Fruit fly (Drosophila melanogaster): Measurements from ENCODE around the gene CG13607.

dm6 chr3R:24079613-24080012 is 36.5 kb downstream of the CG13607 start:
- TF ChIP-seq Dll (GFP tag; IDR thresholded peaks at IDR 0.05; ENCODE audit: partially characterized antibody) (no peak), Doc2 (GFP tag; IDR thresholded peaks at IDR 0.05) (no peak), Dbx (GFP tag; IDR thresholded peaks at IDR 0.05) (no peak), pros (GFP tag; optimal IDR thresholded peaks at IDR 0.05) (no peak), CG17912 (GFP tag; optimal IDR thresholded peaks at IDR 0.05) (no peak)
